Fruit fly (Drosophila melanogaster): ENCODE results near the gene Fum3.

The Fum3 gene

dm6 chr3L:11447022-11447728 lies 18.5 kb downstream of the Fum3 start (continued):
- TF ChIP-seq acj6 (GFP tag; optimal IDR thresholded peaks at IDR 0.05) (peak; percentile 39), dac (GFP tag; optimal IDR thresholded peaks at IDR 0.05) (peak; percentile 55), CG32006 (GFP tag; optimal IDR thresholded peaks at IDR 0.05) (peak; percentile 83), svp (GFP tag) (peak; percentile 91), CG3919 (GFP tag; optimal IDR thresholded peaks at IDR 0.05) (peak; percentile 88), CG8119 (GFP tag; IDR thresholded peaks at IDR 0.05) (peak; percentile 91), Hr4 (GFP tag; optimal IDR thresholded peaks at IDR 0.05) (peak; percentile 89), CG4318 (GFP tag; optimal IDR thresholded peaks at IDR 0.05) (peak; percentile 67), CG10631 (GFP tag; optimal IDR thresholded peaks at IDR 0.05) (peak; percentile 80), CG6854 (GFP tag; optimal IDR thresholded peaks at IDR 0.05) (peak; percentile 42), Sox15 (GFP tag; optimal IDR thresholded peaks at IDR 0.05) (peak; percentile 19), CG6276 (GFP tag; optimal IDR thresholded peaks at IDR 0.05) (peak; percentile 89), CG15336 (GFP tag; IDR thresholded peaks at IDR 0.05) (peak; percentile 91), Sox14 (GFP tag; optimal IDR thresholded peaks at IDR 0.05) (peak; percentile 70), CG7368 (GFP tag; optimal IDR thresholded peaks at IDR 0.05) (peak; percentile 74), achi (GFP tag; optimal IDR thresholded peaks at IDR 0.05) (peak; percentile 62), CG10669 (GFP tag; optimal IDR thresholded peaks at IDR 0.05) (peak; percentile 81), Eip75B (GFP tag; optimal IDR thresholded peaks at IDR 0.05) (peak; percentile 93)

DNA sequence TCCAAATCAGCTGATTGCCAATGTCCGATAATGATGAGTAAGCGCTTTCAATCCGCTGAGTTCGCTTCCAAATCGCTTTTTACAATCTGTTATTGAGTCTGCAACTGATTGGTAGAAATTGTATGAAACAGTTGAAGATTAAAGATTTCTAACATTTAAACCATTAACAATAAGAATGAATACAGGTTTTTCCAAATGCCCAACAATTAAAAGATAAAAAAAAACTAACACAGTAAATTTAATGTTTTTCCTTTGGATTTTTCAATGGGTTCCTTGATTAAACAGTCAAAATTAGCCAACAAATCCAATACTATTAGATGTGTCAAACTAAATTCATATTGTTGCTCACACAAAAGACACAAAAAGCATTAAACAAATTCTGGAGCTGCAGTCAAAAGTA lies 20.8 kb downstream of the Fum3 start, which contains the start of gene CG7557:
CG7557 (plus strand) TSS at position 301 of the 400 bp plus-strand sequence.
- no peak for TF ChIP-seq CG6854 (GFP tag; optimal IDR thresholded peaks at IDR 0.05)
- TF ChIP-seq svp (GFP tag): no peak
- TF ChIP-seq CG6163 (GFP tag; IDR thresholded peaks at IDR 0.05): no peak
- TF ChIP-seq cyc (GFP tag; optimal IDR thresholded peaks at IDR 0.05): no peak
- no peak for TF ChIP-seq CG3032 (tag; optimal IDR thresholded peaks at IDR 0.05)
- no peak for TF ChIP-seq Blimp-1 (GFP tag; optimal IDR thresholded peaks at IDR 0.05)
- TF ChIP-seq eg (GFP tag; IDR thresholded peaks at IDR 0.05): no peak
- TF ChIP-seq Eip93F (GFP tag; optimal IDR thresholded peaks at IDR 0.05): no peak
- no peak for TF ChIP-seq Sox102F (GFP tag; optimal IDR thresholded peaks at IDR 0.05)
- no peak for TF ChIP-seq CG11902 (GFP tag; optimal IDR thresholded peaks at IDR 0.05)
- TF ChIP-seq lz (GFP tag; optimal IDR thresholded peaks at IDR 0.05): no peak
- no peak for TF ChIP-seq Smox (GFP tag; optimal IDR thresholded peaks at IDR 0.05)
- TF ChIP-seq Lpt (GFP tag; optimal IDR thresholded peaks at IDR 0.05): no peak
- no peak for TF ChIP-seq net (GFP tag; optimal IDR thresholded peaks at IDR 0.05)
- no peak for TF ChIP-seq CG4318 (GFP tag; optimal IDR thresholded peaks at IDR 0.05)
- no peak for TF ChIP-seq salr (GFP tag; optimal IDR thresholded peaks at IDR 0.05)
- no peak for TF ChIP-seq CG11294 (GFP tag; IDR thresholded peaks at IDR 0.05)
- TF ChIP-seq CG10631 (GFP tag; optimal IDR thresholded peaks at IDR 0.05): no peak
- no peak for TF ChIP-seq esn (GFP tag; optimal IDR thresholded peaks at IDR 0.05)

dm6 chr3L:11444169-11444568 lies 21.5 kb downstream of the Fum3 start:
- TF ChIP-seq svp (GFP tag) (no peak), fkh (GFP tag; optimal IDR thresholded peaks at IDR 0.05) (no peak), cyc (GFP tag; optimal IDR thresholded peaks at IDR 0.05) (no peak), Gug (GFP tag; IDR thresholded peaks at IDR 0.05) (0 out of 2 replicates have a peak, but pooled peaks have one; percentile 21), ss (GFP tag; optimal IDR thresholded peaks at IDR 0.05) (no peak), CG8319 (GFP tag; optimal IDR thresholded peaks at IDR 0.05) (no peak), CG11902 (GFP tag; optimal IDR thresholded peaks at IDR 0.05) (no peak), Sox15 (GFP tag; optimal IDR thresholded peaks at IDR 0.05) (no peak), fd59A (GFP tag; optimal IDR thresholded peaks at IDR 0.05) (no peak), Blimp-1 (GFP tag; optimal IDR thresholded peaks at IDR 0.05) (no peak), Eip93F (GFP tag; optimal IDR thresholded peaks at IDR 0.05) (no peak), Ets21C (GFP tag; optimal IDR thresholded peaks at IDR 0.05) (no peak), CG15336 (GFP tag; IDR thresholded peaks at IDR 0.05) (peak; percentile 83), net (GFP tag; optimal IDR thresholded peaks at IDR 0.05) (no peak), CG6854 (GFP tag; optimal IDR thresholded peaks at IDR 0.05) (no peak), acj6 (GFP tag; optimal IDR thresholded peaks at IDR 0.05) (no peak), CG8119 (GFP tag; IDR thresholded peaks at IDR 0.05) (peak; percentile 85), fd85E (GFP tag; optimal IDR thresholded peaks at IDR 0.05) (no peak), CG3032 (tag; optimal IDR thresholded peaks at IDR 0.05) (peak; percentile 39), CG7368 (GFP tag; optimal IDR thresholded peaks at IDR 0.05) (no peak), dsx (GFP tag; optimal IDR thresholded peaks at IDR 0.05; ENCODE audit: poor library complexity, severe bottlenecking) (no peak), lz (GFP tag; optimal IDR thresholded peaks at IDR 0.05) (no peak), CG6276 (GFP tag; optimal IDR thresholded peaks at IDR 0.05) (peak; percentile 80), Lpt (GFP tag; optimal IDR thresholded peaks at IDR 0.05) (peak; percentile 32), Hr4 (GFP tag; optimal IDR thresholded peaks at IDR 0.05) (peak; percentile 52), salr (GFP tag; optimal IDR thresholded peaks at IDR 0.05) (peak in 1 of 2 experiments; percentile 29), Sox102F (GFP tag; optimal IDR thresholded peaks at IDR 0.05) (no peak), eg (GFP tag; IDR thresholded peaks at IDR 0.05) (no peak), Met (GFP tag; optimal IDR thresholded peaks at IDR 0.05) (no peak), CG6163 (GFP tag; IDR thresholded peaks at IDR 0.05) (no peak), Sox14 (GFP tag; optimal IDR thresholded peaks at IDR 0.05) (no peak), Hr38 (GFP tag; optimal IDR thresholded peaks at IDR 0.05) (no peak)
